Worm (Caenorhabditis elegans) whole organism, L3 larva: ENCODE results near the gene citk-2.

Experiments
- ama-1 ChIP-seq: fragments of 150-350 bp; optimal IDR thresholded peaks from 2 replicates; lab custom pipeline; 2018
- nhr-11 ChIP-seq: fragments of 150-350 bp; optimal IDR thresholded peaks from 2 replicates; lab custom pipeline; 2014; ENCODE audit warnings: missing biosample characterization, missing genetic modification characterization
- skn-1 ChIP-seq: fragments of 150-350 bp; optimal IDR thresholded peaks from 2 replicates; lab custom pipeline; 2014; ENCODE audit warnings: missing biosample characterization, missing genetic modification characterization
- tbx-2 ChIP-seq: sonication (generic microtip); optimal IDR thresholded peaks from 2 replicates; lab custom pipeline; 2016; ENCODE audit warnings: mild to moderate bottlenecking, missing genetic modification characterization, missing compliant biosample characterization
- unc-39 ChIP-seq: sonication (generic microtip); optimal IDR thresholded peaks from 4 replicates; lab custom pipeline; 2017; ENCODE audit warnings: missing biosample characterization, missing genetic modification characterization
- ztf-11 ChIP-seq: fragments of 150-350 bp; optimal IDR thresholded peaks from 2 replicates; lab custom pipeline; 2014; ENCODE audit warnings: missing biosample characterization, missing genetic modification characterization

DNA sequence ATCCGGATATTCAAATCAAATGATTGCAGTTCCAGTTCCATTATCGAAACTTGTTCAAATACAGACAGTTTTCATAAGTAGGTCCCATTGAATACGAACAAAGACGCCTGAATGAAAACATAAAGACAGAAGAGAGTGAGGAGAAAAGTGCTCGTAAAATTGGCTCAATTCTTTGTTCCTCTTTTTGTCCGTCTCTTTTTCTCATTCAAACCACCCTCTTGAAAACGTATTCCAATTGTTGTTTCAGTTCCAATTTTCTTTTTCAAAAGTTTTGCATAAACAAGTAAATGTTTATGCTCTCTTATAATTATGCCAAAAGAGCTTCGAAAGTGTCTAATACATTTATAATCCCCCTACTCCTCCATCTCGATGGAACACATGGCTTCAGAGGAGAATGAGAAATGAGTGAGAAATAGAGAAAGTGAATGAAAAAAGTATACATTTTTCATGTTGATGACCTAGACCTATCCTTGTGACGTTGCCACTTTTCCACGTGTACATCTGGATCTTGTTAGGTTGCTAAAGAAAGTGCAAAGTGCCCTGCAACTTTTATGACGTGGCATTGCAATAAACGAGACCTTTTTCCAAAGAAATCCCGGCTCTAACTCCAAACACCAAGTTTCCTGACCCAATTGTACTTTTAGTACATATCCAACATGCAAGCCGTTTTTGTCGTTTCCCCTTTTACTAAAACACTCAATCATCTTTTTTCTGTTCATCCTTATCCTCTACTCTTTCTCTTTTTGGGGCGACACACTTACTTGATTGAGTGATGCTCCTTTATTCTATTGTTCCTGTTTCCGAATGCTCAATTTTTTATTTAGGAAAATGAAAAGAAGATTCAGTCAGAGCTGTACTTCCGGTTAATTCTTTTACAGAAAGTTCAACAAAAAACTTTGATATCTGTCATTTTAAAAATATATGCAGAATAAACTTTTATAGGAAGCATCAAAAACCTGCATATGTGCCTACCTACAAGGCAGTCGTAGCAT is 47.2 kb downstream of the citk-2 start:
- no peak for TF ChIP-seq ztf-11
- no peak for TF ChIP-seq unc-39 (tag; lab: Kevin White, UChicago)
- TF ChIP-seq ama-1 (lab: Kevin White, UChicago) = no peak
- TF ChIP-seq tbx-2 = no peak
- TF ChIP-seq skn-1 (tag; lab: Kevin White, UChicago) = no peak
- no peak for TF ChIP-seq nhr-11 (tag; lab: Kevin White, UChicago)
